Fruit fly (Drosophila melanogaster): ENCODE measurements around the gene CG7560.

The CG7560 gene

DNA sequence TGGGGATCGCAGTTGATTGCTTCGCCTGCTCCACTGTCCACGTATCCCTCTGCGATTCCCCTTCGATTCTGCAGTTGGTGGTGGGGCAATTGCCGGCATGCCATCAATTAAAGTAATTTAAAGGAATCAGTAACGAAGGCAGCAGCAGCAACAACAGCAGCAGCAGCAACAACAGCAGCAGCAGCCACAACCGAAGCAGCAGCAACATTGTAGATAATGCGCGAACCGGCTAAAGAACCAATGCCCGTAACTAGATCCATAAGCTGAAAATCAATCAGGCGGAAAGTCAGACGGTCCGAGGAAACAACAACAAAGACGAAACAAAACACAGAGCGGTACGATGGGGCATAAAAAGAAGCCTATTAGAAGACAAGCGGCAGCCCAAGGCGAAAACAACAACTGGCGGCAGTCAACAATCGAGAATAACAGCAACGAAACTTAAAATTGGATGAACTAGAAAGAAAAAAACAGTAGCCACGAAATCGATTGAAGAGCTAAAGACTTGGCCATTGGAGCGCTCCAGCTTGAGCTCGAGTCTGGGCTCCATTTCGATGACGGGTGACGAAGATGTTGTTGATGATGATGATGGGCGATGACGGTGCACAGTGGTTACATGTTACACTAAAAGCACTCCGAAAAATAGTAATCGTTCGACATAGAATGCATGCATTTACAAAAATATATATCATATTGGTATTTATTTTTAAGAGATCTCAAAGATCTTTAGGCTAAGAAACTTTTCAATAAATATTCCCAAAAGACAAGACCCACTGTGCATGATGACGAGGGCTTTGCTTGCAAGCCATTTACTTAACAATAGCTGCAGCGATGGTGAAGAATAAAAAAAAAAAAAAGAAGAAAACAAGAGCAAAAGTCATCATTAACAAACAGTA, 19.4 kb upstream of the CG7560 start (continued):
- TF ChIP-seq slou (GFP tag; optimal IDR thresholded peaks at IDR 0.05), result peak; percentile 77
- peak; percentile 93 for TF ChIP-seq dimm (GFP tag; IDR thresholded peaks at IDR 0.05)
- TF ChIP-seq Fer3 (tag; optimal IDR thresholded peaks at IDR 0.05), result peak; percentile 91
- TF ChIP-seq CG1602 (GFP tag; optimal IDR thresholded peaks at IDR 0.05), result peak; percentile 94
- peak; percentile 90 for TF ChIP-seq aop (GFP tag; IDR thresholded peaks at IDR 0.05)
- peak; percentile 94 for TF ChIP-seq CG2875 (GFP tag; optimal IDR thresholded peaks at IDR 0.05)
- TF ChIP-seq Meics (GFP tag; optimal IDR thresholded peaks at IDR 0.05), result peak; percentile 85
- TF ChIP-seq CG31365 (tag; optimal IDR thresholded peaks at IDR 0.05), result peak; percentile 75
- peak; percentile 91 for TF ChIP-seq org-1 (GFP tag; optimal IDR thresholded peaks at IDR 0.05)
- TF ChIP-seq E2f2 (GFP tag; IDR thresholded peaks at IDR 0.05), result peak; percentile 78
- TF ChIP-seq CG10274 (GFP tag; optimal IDR thresholded peaks at IDR 0.05), result peak; percentile 74
- TF ChIP-seq BtbVII (GFP tag; optimal IDR thresholded peaks at IDR 0.05), result peak; percentile 78
- TF ChIP-seq CG11085 (GFP tag; IDR thresholded peaks at IDR 0.05), result peak; percentile 90
- TF ChIP-seq CG16779 (GFP tag; IDR thresholded peaks at IDR 0.05), result peak; percentile 81; the same call in 1 of the 2 replicates
- peak; percentile 90 for TF ChIP-seq CG11247 (GFP tag; IDR thresholded peaks at IDR 0.05)
- peak in 1 of 2 experiments; percentile 90 for TF ChIP-seq Eip74EF (GFP tag; optimal IDR thresholded peaks at IDR 0.05)
- TF ChIP-seq dysf (GFP tag; IDR thresholded peaks at IDR 0.05), result peak; percentile 95
- TF ChIP-seq Nf-YC (tag; optimal IDR thresholded peaks at IDR 0.05), result peak; percentile 75
- peak; percentile 26 for TF ChIP-seq Adf1 (GFP tag; IDR thresholded peaks at IDR 0.05)
- 0 out of 2 replicates have a peak, but pooled peaks have one; percentile 18 for TF ChIP-seq Scr (GFP tag; IDR thresholded peaks at IDR 0.05; ENCODE audit: partially characterized antibody)
- peak; percentile 48 for TF ChIP-seq sna (GFP tag; IDR thresholded peaks at IDR 0.05; ENCODE audit: partially characterized antibody)
- peak; percentile 94 for TF ChIP-seq tin (GFP tag; optimal IDR thresholded peaks at IDR 0.05)
- peak; percentile 70 for TF ChIP-seq Deaf1 (tag; optimal IDR thresholded peaks at IDR 0.05)
- TF ChIP-seq scrt (GFP tag; optimal IDR thresholded peaks at IDR 0.05), result peak; percentile 84
- peak; percentile 88 for TF ChIP-seq Mad (GFP tag; optimal IDR thresholded peaks at IDR 0.05)
- TF ChIP-seq repo (GFP tag; optimal IDR thresholded peaks at IDR 0.05), result peak; percentile 35
- TF ChIP-seq wek (GFP tag; optimal IDR thresholded peaks at IDR 0.05), result peak; percentile 78
- TF ChIP-seq CG31388 (GFP tag; optimal IDR thresholded peaks at IDR 0.05), result peak; percentile 66

DNA sequence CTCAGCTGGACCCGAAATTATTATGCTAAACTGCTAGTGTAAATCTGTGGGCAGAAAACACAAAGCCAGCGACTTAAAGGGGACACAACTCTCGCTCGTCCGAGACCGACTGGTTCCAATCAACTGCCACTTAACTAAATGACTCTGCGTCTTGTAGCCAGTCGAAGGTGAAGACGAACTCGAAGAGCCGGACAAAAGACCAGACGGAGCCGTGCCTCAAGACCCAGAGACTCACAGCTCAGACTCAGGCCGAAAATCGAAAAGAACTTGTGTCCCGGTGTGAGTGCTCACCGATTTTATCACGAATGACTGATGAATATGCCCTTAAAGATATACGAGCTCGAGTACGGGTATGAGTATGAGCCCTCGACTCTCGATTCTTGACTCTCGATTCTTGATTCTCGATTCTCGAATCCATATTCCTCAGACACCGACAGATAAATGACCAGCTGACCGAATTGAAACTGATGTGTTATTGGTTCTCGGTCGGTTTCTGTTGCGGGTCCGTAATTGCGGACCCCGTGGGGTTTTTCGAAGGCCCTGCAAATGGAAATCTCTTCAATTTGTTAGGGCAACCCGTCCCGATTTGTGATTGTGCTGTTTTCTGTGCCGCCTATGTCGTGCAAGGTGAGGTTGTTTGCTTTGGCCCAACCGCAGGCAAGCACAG, 18.3 kb upstream of the CG7560 start:
- TF ChIP-seq D (optimal IDR thresholded peaks at IDR 0.05) (peak; percentile 35), D (GFP tag; optimal IDR thresholded peaks at IDR 0.05) (no peak), CG16779 (GFP tag; IDR thresholded peaks at IDR 0.05) (peak; percentile 50; the same call in 1 of the 2 replicates), abd-A (tag; optimal IDR thresholded peaks at IDR 0.05) (peak; percentile 52), pros (GFP tag; optimal IDR thresholded peaks at IDR 0.05) (peak; percentile 88), sr (GFP tag; IDR thresholded peaks at IDR 0.05) (peak; percentile 66; the same call in 1 of the 3 replicates), CG13894 (tag; optimal IDR thresholded peaks at IDR 0.05) (peak; percentile 99), Blimp-1 (GFP tag; optimal IDR thresholded peaks at IDR 0.05) (peak; percentile 43), HHEX (GFP tag; optimal IDR thresholded peaks at IDR 0.05) (peak; percentile 6), zen (tag; optimal IDR thresholded peaks at IDR 0.05) (peak; percentile 26), lab (GFP tag; optimal IDR thresholded peaks at IDR 0.05) (peak; percentile 27), HLH4C (GFP tag; IDR thresholded peaks at IDR 0.05; ENCODE audit: partially characterized antibody) (0 out of 3 replicates have a peak, but pooled peaks have one; percentile 31), CG8290 (GFP tag; optimal IDR thresholded peaks at IDR 0.05) (no peak), CG8290 (tag; optimal IDR thresholded peaks at IDR 0.05) (peak in 1 of 2 experiments; percentile 57), Awh (GFP tag; IDR thresholded peaks at IDR 0.05) (peak; percentile 72), CG6175 (GFP tag; IDR thresholded peaks at IDR 0.05) (peak; percentile 73; the same call in 2 of the 3 replicates), CG1603 (tag; optimal IDR thresholded peaks at IDR 0.05) (peak; percentile 14), CG2199 (GFP tag; IDR thresholded peaks at IDR 0.05) (peak; percentile 56; the same call in 1 of the 3 replicates), CG12769 (tag; optimal IDR thresholded peaks at IDR 0.05) (peak; percentile 82), CG7987 (GFP tag; optimal IDR thresholded peaks at IDR 0.05) (no peak)
